Worm (Caenorhabditis elegans) whole organism, dauer: ENCODE results near the gene fkb-3.

Experiments used
- unc-62 ChIP-seq: sonication (generic microtip); optimal IDR thresholded peaks from 2 replicates; lab custom pipeline; 2017; ENCODE audit warnings: missing biosample characterization, missing genetic modification reagents, missing genetic modification characterization

Gene fkb-3

ce11 chrV:7266021-7266420 is 41.0 kb downstream of the fkb-3 start, which contains the start of gene C13A2.7:
Gene C13A2.7 (plus strand): TSS chrV:7266321.
- no peak for TF ChIP-seq unc-62

DNA sequence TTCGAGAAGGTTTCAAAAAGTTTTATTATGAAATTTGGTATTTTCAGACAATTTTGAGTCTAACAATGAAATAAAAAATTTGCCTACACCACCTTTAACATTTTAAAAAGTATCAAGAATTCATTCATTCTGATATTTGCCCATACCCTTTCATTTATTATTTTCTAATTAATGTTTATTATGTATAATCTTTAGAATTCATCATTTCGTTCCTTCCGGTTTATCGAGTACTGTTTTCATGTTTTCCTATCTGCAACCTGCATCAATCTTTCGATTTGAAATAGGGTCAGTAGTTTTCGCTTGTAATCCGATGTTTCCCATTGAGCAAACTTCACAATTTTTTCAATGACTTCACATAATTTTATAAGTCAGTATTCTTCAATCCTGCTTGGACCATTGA is 44.4 kb downstream of the fkb-3 start, which contains the start of gene C13A2.6:
C13A2.6 (plus strand) TSS at position 301 of the 400 bp plus-strand sequence.
- TF ChIP-seq unc-62, result no peak

- no peak for TF ChIP-seq unc-62
Observed at ce11 chrV:7274992-7275391, 50.0 kb downstream of the fkb-3 start, which contains the start of gene C13A2.10. Gene C13A2.10 (minus strand): TSS chrV:7275092.

DNA sequence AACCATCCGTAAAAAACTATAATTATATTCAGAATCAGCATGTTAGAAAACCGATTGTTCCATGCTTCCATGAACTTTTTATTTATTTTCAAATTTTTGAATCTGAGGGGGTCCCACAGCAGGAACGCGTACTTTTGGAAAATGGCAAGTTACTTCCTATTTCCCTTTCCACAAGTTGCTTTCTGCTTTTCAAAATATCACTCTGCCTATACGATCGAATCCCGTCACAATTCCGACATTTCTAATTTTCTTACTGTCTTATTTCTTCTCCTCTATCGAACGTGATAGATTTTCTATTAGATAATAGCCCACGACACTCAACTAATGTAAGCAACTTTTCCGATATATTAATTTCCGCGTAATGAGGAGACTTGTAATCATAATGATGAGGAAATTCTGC is 50.5 kb downstream of the fkb-3 start, which contains the start of gene C13A2.5:
C13A2.5 (plus strand) TSS at position 301 of the 400 bp plus-strand sequence.
- no peak for TF ChIP-seq unc-62
